Worm (Caenorhabditis elegans): Measurements from ENCODE around the gene sre-31.

sre-31 gene

ce11 chrII:12373921-12374320, 34.7 kb downstream of the sre-31 start (continued):
- TF ChIP-seq ets-5 (GFP tag; IDR thresholded peaks at IDR 0.05) (no peak), unc-130 (tag; optimal IDR thresholded peaks at IDR 0.05) (no peak), lir-3 (tag; optimal IDR thresholded peaks at IDR 0.05; ENCODE audit: poor library complexity) (no peak), mef-2 (tag; optimal IDR thresholded peaks at IDR 0.05) (no peak), elt-3 (tag; optimal IDR thresholded peaks at IDR 0.05) (no peak), ceh-63 (GFP tag; optimal IDR thresholded peaks at IDR 0.05) (no peak), ces-1 (GFP tag; optimal IDR thresholded peaks at IDR 0.05) (no peak), nhr-90 (tag; optimal IDR thresholded peaks at IDR 0.05; ENCODE audit: poor library complexity) (no peak), nhr-19 (GFP tag; conservative IDR thresholded peaks at IDR 0.05) (no peak), lsy-2 (tag; optimal IDR thresholded peaks at IDR 0.05) (peak in 1 of 2 experiments; percentile 1), C16A3.4 (tag; optimal IDR thresholded peaks at IDR 0.05) (no peak), nhr-77 (tag; optimal IDR thresholded peaks at IDR 0.05) (no peak), hlh-4 (tag; optimal IDR thresholded peaks at IDR 0.05) (no peak), nhr-28 (tag; optimal IDR thresholded peaks at IDR 0.05) (no peak), nhr-20 (tag; optimal IDR thresholded peaks at IDR 0.05) (no peak), ama-1 (optimal IDR thresholded peaks at IDR 0.05) (no peak), fos-1 (tag; optimal IDR thresholded peaks at IDR 0.05) (no peak), pqm-1 (tag; optimal IDR thresholded peaks at IDR 0.05) (no peak), nhr-84 (tag; optimal IDR thresholded peaks at IDR 0.05) (no peak), hlh-17 (GFP tag; optimal IDR thresholded peaks at IDR 0.05; ENCODE audit: borderline replicate concordance) (no peak), irx-1 (tag; optimal IDR thresholded peaks at IDR 0.05) (no peak), nhr-76 (tag; optimal IDR thresholded peaks at IDR 0.05) (no peak), lin-14 (GFP tag; optimal IDR thresholded peaks at IDR 0.05) (peak; percentile 53)

DNA sequence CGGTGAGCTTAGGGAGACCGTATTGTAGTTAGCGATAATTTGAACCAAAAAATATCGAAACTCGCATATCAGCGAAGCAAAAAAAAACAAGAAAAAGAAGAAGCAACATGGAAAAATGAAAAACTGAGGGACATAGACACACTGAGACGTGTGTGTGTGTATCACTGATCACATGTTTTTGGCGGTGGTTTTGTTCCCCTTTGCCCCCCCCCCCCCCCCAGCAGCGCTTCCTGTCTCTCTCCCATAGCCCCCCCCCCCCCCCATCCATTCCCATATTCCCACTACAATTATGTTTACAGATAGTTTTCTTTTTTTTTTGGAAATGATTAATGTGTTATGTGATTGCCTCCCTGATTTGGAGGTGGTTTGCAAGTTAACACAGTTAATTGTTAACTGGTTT, 39.4 kb downstream of the sre-31 start:
- TF ChIP-seq ceh-63 (GFP tag; optimal IDR thresholded peaks at IDR 0.05) (no peak), ets-5 (GFP tag; IDR thresholded peaks at IDR 0.05) (no peak), lin-14 (GFP tag; optimal IDR thresholded peaks at IDR 0.05) (peak; percentile 57), aha-1 (tag; optimal IDR thresholded peaks at IDR 0.05) (no peak), grh-1 (GFP tag; IDR thresholded peaks at IDR 0.05) (no peak)

DNA sequence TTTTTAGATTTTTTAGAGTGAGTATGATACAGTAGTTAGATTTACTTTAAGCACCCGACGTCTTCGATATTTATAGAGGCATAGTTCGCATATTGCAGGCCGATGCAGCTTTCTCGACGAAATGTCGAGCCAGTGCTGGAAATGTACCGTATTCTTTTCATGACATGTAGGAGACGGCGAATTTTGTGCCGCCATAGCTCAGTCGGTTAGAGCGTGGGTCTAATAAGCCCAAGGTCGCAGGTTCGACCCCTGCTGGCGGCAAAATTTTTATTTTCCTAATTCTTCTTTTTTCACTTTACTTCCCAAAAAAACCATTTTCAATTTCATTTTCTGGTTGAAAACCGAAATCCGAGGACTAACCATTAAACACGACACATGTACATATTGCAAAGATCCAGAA, 46.4 kb downstream of the sre-31 start:
- TF ChIP-seq ceh-8 (GFP tag; optimal IDR thresholded peaks at IDR 0.05) (no peak), lin-35 (GFP tag; optimal IDR thresholded peaks at IDR 0.05) (no peak), fkh-10 (GFP tag; optimal IDR thresholded peaks at IDR 0.05) (no peak), fos-1 (tag; optimal IDR thresholded peaks at IDR 0.05) (no peak), zag-1 (tag; optimal IDR thresholded peaks at IDR 0.05) (no peak), snu-23 (GFP tag; optimal IDR thresholded peaks at IDR 0.05) (no peak), ceh-82 (tag; optimal IDR thresholded peaks at IDR 0.05) (no peak)
